Fruit fly (Drosophila melanogaster): Measurements from ENCODE around the gene Lasp.

Gene Lasp

DNA sequence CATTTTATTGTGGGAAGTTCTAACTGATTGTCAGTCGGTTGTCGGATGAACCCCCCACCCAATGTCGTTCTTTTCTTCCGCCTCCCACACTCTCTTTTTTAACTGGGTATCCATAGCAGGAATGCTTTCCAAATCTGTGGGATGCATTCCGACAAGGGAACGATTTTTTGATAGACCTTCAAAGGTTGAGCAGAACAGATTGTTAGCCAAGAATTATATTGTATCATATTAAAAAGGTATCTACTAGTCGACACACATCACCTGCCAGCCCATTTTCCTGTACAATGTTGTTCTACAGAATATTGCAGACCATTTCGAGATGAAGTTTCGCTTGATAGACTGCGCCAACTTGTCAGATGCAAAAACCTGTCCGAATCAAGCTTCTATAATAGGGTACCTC lies 81.7 kb downstream of the Lasp start:
- TF ChIP-seq Eip78C (GFP tag) = peak; percentile 65
- TF ChIP-seq dsx (GFP tag; optimal IDR thresholded peaks at IDR 0.05; ENCODE audit: poor library complexity, severe bottlenecking) = peak; percentile 72
- no peak for TF ChIP-seq Sox14 (GFP tag; optimal IDR thresholded peaks at IDR 0.05)
- no peak for TF ChIP-seq CG6163 (GFP tag; IDR thresholded peaks at IDR 0.05)
- TF ChIP-seq CG8632 (GFP tag; optimal IDR thresholded peaks at IDR 0.05) = no peak
- TF ChIP-seq Eip75B (GFP tag; optimal IDR thresholded peaks at IDR 0.05) = no peak
- no peak for TF ChIP-seq fkh (GFP tag; optimal IDR thresholded peaks at IDR 0.05)
- no peak for TF ChIP-seq CG8319 (GFP tag; optimal IDR thresholded peaks at IDR 0.05)
- TF ChIP-seq Sox15 (GFP tag; optimal IDR thresholded peaks at IDR 0.05) = no peak
